Worm (Caenorhabditis elegans) whole organism, midembryonic: ENCODE measurements around the gene ptp-3.

Experiments
- T22C8.4 ChIP-seq: fragments of 200-800 bp; sonication (Bioruptor generic); IDR thresholded peaks from 2 replicates; pipeline ENCODE4 v1.3.6; 2022; ENCODE audit warnings: missing genetic modification characterization, missing compliant biosample characterization
- cog-1 ChIP-seq: sonication (generic microtip); optimal IDR thresholded peaks from 2 replicates; lab custom pipeline; 2016; ENCODE audit warnings: missing genetic modification characterization, missing compliant biosample characterization
- flt-1 ChIP-seq: fragments of 200-800 bp; sonication (Bioruptor generic); IDR thresholded peaks from 2 replicates; pipeline ENCODE4 v1.3.6; 2022; ENCODE audit warnings: missing genetic modification characterization, missing compliant biosample characterization
- klf-2 ChIP-seq: fragments of 200-800 bp; sonication (Bioruptor generic); conservative IDR thresholded peaks from 2 replicates; pipeline ENCODE4 v1.3.6; 2022; ENCODE audit warnings: missing genetic modification reagents, missing genetic modification characterization, missing compliant biosample characterization
- med-1 ChIP-seq: sonication (generic microtip); optimal IDR thresholded peaks from 2 replicates; lab custom pipeline; 2017; ENCODE audit warnings: missing genetic modification characterization, mild to moderate bottlenecking, missing compliant biosample characterization, antibody characterized with exemption, missing genetic modification reagents; ENCODE audit not compliant: insufficient read depth
- ztf-23 ChIP-seq: fragments of 200-800 bp; sonication (Bioruptor generic); IDR thresholded peaks from 2 replicates; pipeline ENCODE4 v1.3.6; 2022; ENCODE audit warnings: missing genetic modification reagents, missing genetic modification characterization, missing compliant biosample characterization
- ztf-29 ChIP-seq: fragments of 200-800 bp; sonication (Bioruptor generic); IDR thresholded peaks from 2 replicates; pipeline ENCODE4 v1.3.6; 2022; ENCODE audit warnings: missing genetic modification reagents, missing genetic modification characterization, missing compliant biosample characterization

ce11 chrII:10982017-10982416 is 6.7 kb downstream of the ptp-3 start:
- no peak for TF ChIP-seq med-1 (GFP tag; lab: Kevin White, UChicago)
- TF ChIP-seq ztf-23 (GFP tag; lab: Robert Waterston, UW), result no peak
- TF ChIP-seq ztf-29 (GFP tag; lab: Robert Waterston, UW), result no peak
- no peak for TF ChIP-seq cog-1 (tag; lab: Kevin White, UChicago)
- no peak for TF ChIP-seq klf-2 (GFP tag; lab: Robert Waterston, UW)
- TF ChIP-seq flt-1 (GFP tag; lab: Robert Waterston, UW), result no peak
- no peak for TF ChIP-seq T22C8.4 (GFP tag; lab: Robert Waterston, UW)
